Worm (Caenorhabditis elegans): ENCODE data around the gene srg-34.

- no peak for TF ChIP-seq tbx-11 (GFP tag; IDR thresholded peaks at IDR 0.05)
- TF ChIP-seq hnd-1 (tag; optimal IDR thresholded peaks at IDR 0.05), result no peak
- TF ChIP-seq ets-7 (tag; optimal IDR thresholded peaks at IDR 0.05), result no peak
- no peak for TF ChIP-seq scrt-1 (GFP tag; IDR thresholded peaks at IDR 0.05)
- no peak for TF ChIP-seq tra-4 (tag; optimal IDR thresholded peaks at IDR 0.05)
- no peak for TF ChIP-seq ama-1 (optimal IDR thresholded peaks at IDR 0.05)
- no peak for TF ChIP-seq ceh-13 (GFP tag; optimal IDR thresholded peaks at IDR 0.05)
- no peak for TF ChIP-seq flt-1 (GFP tag; IDR thresholded peaks at IDR 0.05)
- TF ChIP-seq aly-1 (tag; optimal IDR thresholded peaks at IDR 0.05), result no peak
- TF ChIP-seq F13C5.2 (tag; optimal IDR thresholded peaks at IDR 0.05), result no peak
- no peak for TF ChIP-seq B0310.2 (tag; optimal IDR thresholded peaks at IDR 0.05)
- TF ChIP-seq tbx-37 (GFP tag; conservative IDR thresholded peaks at IDR 0.05), result no peak
- TF ChIP-seq pes-1 (GFP tag; IDR thresholded peaks at IDR 0.05), result no peak
- no peak for TF ChIP-seq ceh-36 (tag; optimal IDR thresholded peaks at IDR 0.05)
Observed at ce11 chrV:18571533-18571932, 6.8 kb upstream of the srg-34 start, which contains the start of gene Y51A2D.21.

Data from whole organism, early embryonic.